Worm (Caenorhabditis elegans): Measurements from ENCODE around the gene M01F1.4.

DNA sequence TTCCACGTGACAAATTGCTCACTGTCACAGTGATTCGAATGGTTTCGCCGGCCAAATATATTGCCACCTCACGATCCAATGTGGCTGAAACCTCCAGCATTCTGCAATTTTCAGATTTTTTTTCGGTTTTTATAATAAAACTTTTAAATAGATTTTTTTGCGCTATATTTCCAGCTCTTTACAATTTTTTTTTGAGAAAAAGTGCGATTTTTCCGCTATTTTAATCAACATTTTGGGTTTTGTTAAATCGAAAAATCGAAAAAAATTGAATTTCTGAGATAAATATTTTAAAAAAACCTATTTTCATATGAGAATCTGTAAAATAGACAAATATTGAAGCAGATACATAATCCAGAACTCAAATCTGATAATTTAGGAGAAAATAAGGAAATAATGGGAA, 10.9 kb downstream of the M01F1.4 start, which contains the start of gene M01F1.9:
- TF ChIP-seq klf-2 (GFP tag; conservative IDR thresholded peaks at IDR 0.05), result no peak
- TF ChIP-seq flt-1 (GFP tag; IDR thresholded peaks at IDR 0.05), result no peak
- TF ChIP-seq med-1 (GFP tag; optimal IDR thresholded peaks at IDR 0.05; ENCODE audit: insufficient read depth), result no peak
- TF ChIP-seq T22C8.4 (GFP tag; IDR thresholded peaks at IDR 0.05), result no peak
- TF ChIP-seq ztf-29 (GFP tag; IDR thresholded peaks at IDR 0.05), result no peak
- no peak for TF ChIP-seq cog-1 (tag; optimal IDR thresholded peaks at IDR 0.05)
- no peak for TF ChIP-seq tab-1 (GFP tag; IDR thresholded peaks at IDR 0.05)
- no peak for TF ChIP-seq ztf-23 (GFP tag; IDR thresholded peaks at IDR 0.05)
